Fruit fly (Drosophila melanogaster): ENCODE data around the gene Mkp.
A peak's percentile ranks its signal among the peaks of the same experiment; 100 is the strongest.

The Mkp gene

dm6 chr3L:223019-223902 is 38.9 kb upstream of the Mkp start, which contains the start of the genes pyx and CG33229 (continued):
- TF ChIP-seq CG6791 (GFP tag; IDR thresholded peaks at IDR 0.05; ENCODE audit: partially characterized antibody) (peak; percentile 34; the same call in 1 of the 3 replicates), yki (optimal IDR thresholded peaks at IDR 0.05) (no peak), esg (GFP tag; conservative IDR thresholded peaks at IDR 0.05) (peak; percentile 77; the same call in 1 of the 2 replicates), CG6272 (GFP tag; IDR thresholded peaks at IDR 0.05) (peak; percentile 77), CG11456 (GFP tag; IDR thresholded peaks at IDR 0.05) (peak; percentile 92), eyg (GFP tag; optimal IDR thresholded peaks at IDR 0.05) (peak; percentile 48), tup (GFP tag; optimal IDR thresholded peaks at IDR 0.05) (peak; percentile 65), CG13775 (GFP tag; optimal IDR thresholded peaks at IDR 0.05) (peak; percentile 90), grn (GFP tag; optimal IDR thresholded peaks at IDR 0.05) (peak; percentile 21), CG8944 (GFP tag; optimal IDR thresholded peaks at IDR 0.05) (peak; percentile 81), croc (GFP tag; conservative IDR thresholded peaks at IDR 0.05) (peak; percentile 56; the same call in 1 of the 3 replicates), Nf-YB (GFP tag; optimal IDR thresholded peaks at IDR 0.05) (peak; percentile 61), CG3407 (GFP tag; optimal IDR thresholded peaks at IDR 0.05) (peak; percentile 58), CG8089 (GFP tag; optimal IDR thresholded peaks at IDR 0.05) (peak; percentile 66)

- no peak for TF ChIP-seq CG32772 (GFP tag; IDR thresholded peaks at IDR 0.05)
- peak; percentile 11 for TF ChIP-seq CG34376 (GFP tag; optimal IDR thresholded peaks at IDR 0.05)
- no peak for TF ChIP-seq Xrp1 (GFP tag; IDR thresholded peaks at IDR 0.05)
- TF ChIP-seq CG15269 (tag; optimal IDR thresholded peaks at IDR 0.05) = no peak
- TF ChIP-seq Atf6 (GFP tag; IDR thresholded peaks at IDR 0.05) = no peak
- no peak for TF ChIP-seq dm (GFP tag; optimal IDR thresholded peaks at IDR 0.05)
- TF ChIP-seq CG30020 (tag; optimal IDR thresholded peaks at IDR 0.05) = no peak
- TF ChIP-seq CG3163 (GFP tag; optimal IDR thresholded peaks at IDR 0.05) = no peak
- no peak for TF ChIP-seq gce (GFP tag; IDR thresholded peaks at IDR 0.05)
- TF ChIP-seq CG10979 (tag; optimal IDR thresholded peaks at IDR 0.05) = no peak
- TF ChIP-seq Meics (GFP tag; optimal IDR thresholded peaks at IDR 0.05) = no peak
- peak; percentile 6 for TF ChIP-seq Med (GFP tag)
- TF ChIP-seq sug (tag; optimal IDR thresholded peaks at IDR 0.05) = peak; percentile 79
- TF ChIP-seq Ada2b (GFP tag; IDR thresholded peaks at IDR 0.05) = no peak
- TF ChIP-seq CG7357 (GFP tag; IDR thresholded peaks at IDR 0.05) = no peak
Measured at dm6 chr3L:217480-218118, 33.3 kb upstream of the Mkp start, which contains the start of gene CG13877. CG13877 (plus strand) TSS chr3L:218068.

dm6 chr3L:216325-216724 is 32.0 kb upstream of the Mkp start, which contains the start of gene Kaz1-ORFB:
Kaz1-ORFB (plus strand) TSS chr3L:216625.
- TF ChIP-seq nau (GFP tag; optimal IDR thresholded peaks at IDR 0.05) (no peak), org-1 (GFP tag; optimal IDR thresholded peaks at IDR 0.05) (no peak), ems (GFP tag; optimal IDR thresholded peaks at IDR 0.05) (no peak), ci (GFP tag; IDR thresholded peaks at IDR 0.05) (no peak), CG10462 (GFP tag; optimal IDR thresholded peaks at IDR 0.05) (no peak), CG2120 (GFP tag; optimal IDR thresholded peaks at IDR 0.05) (no peak), CG4707 (GFP tag; optimal IDR thresholded peaks at IDR 0.05) (no peak), Sox102F (GFP tag; optimal IDR thresholded peaks at IDR 0.05) (no peak), CG7372 (GFP tag; IDR thresholded peaks at IDR 0.05) (no peak), fu2 (GFP tag; optimal IDR thresholded peaks at IDR 0.05) (no peak), kah (GFP tag; optimal IDR thresholded peaks at IDR 0.05) (no peak), CG5953 (GFP tag; IDR thresholded peaks at IDR 0.05) (no peak)

Measured in whole organism, embryonic.